Worm (Caenorhabditis elegans) whole organism, dauer: ENCODE measurements around the gene mat-2.
"Not testable (repeated sequence)": the region's sequence is repeated elsewhere in the genome, so short reads cannot be mapped to it uniquely, and the experiment has no call there.

Experiments used
- unc-62 ChIP-seq: sonication (generic microtip); optimal IDR thresholded peaks from 2 replicates; lab custom pipeline; 2017; ENCODE audit warnings: missing biosample characterization, missing genetic modification reagents, missing genetic modification characterization

Gene mat-2

ce11 chrII:11105981-11106711 lies 6.4 kb upstream of the mat-2 start, which contains the start of gene nasp-1:
nasp-1 (plus strand) TSS chrII:11106612.
- TF ChIP-seq unc-62, result no peak

- TF ChIP-seq unc-62, result no peak
Observed at ce11 chrII:11107828-11108227, 4.7 kb upstream of the mat-2 start, which contains the start of gene apc-17. apc-17 (plus strand) TSS chrII:11108128.

ce11 chrII:11110419-11110818 lies 2.1 kb upstream of the mat-2 start:
- TF ChIP-seq unc-62, result no peak

- TF ChIP-seq unc-62, result no peak
Observed at ce11 chrII:11111107-11111506, 1.4 kb upstream of the mat-2 start, which contains the start of gene glb-4. glb-4 (minus strand) TSS chrII:11111207.

ce11 chrII:11121800-11122199 lies 9.3 kb downstream of the mat-2 start, which contains the start of gene W10C6.2:
W10C6.2 (minus strand) TSS chrII:11121900.
- TF ChIP-seq unc-62, result not testable (repeated sequence)

ce11 chrII:11125059-11125594 lies 12.6 kb downstream of the mat-2 start:
- no peak for TF ChIP-seq unc-62

ce11 chrII:11126312-11127000 lies 13.9 kb downstream of the mat-2 start, which contains the start of the genes rps-9 and lsm-1:
rps-9 (minus strand) TSS chrII:11126362.
lsm-1 (plus strand) TSS chrII:11126950.
- TF ChIP-seq unc-62, result no peak

ce11 chrII:11127364-11127763 lies 14.8 kb downstream of the mat-2 start, which contains the start of gene F40F8.1:
F40F8.1 (plus strand) TSS chrII:11127664.
- no peak for TF ChIP-seq unc-62

- TF ChIP-seq unc-62, result no peak
Observed at ce11 chrII:11128989-11129388, 16.5 kb downstream of the mat-2 start, which contains the start of gene F40F8.3. F40F8.3 (plus strand) TSS chrII:11129289.

- no peak for TF ChIP-seq unc-62
Observed at ce11 chrII:11129517-11129916, 17.0 kb downstream of the mat-2 start, which contains the start of gene F40F8.12. F40F8.12 (plus strand) TSS chrII:11129817.

ce11 chrII:11132542-11132941 lies 20.0 kb downstream of the mat-2 start, which contains the start of gene F40F8.11:
F40F8.11 (minus strand) TSS chrII:11132590.
- no peak for TF ChIP-seq unc-62

- no peak for TF ChIP-seq unc-62
Observed at ce11 chrII:11134828-11135227, 22.3 kb downstream of the mat-2 start, which contains the start of gene F40F8.5. F40F8.5 (minus strand) TSS chrII:11134928.

- no peak for TF ChIP-seq unc-62
Observed at ce11 chrII:11135773-11136172, 23.3 kb downstream of the mat-2 start.

ce11 chrII:11140140-11140539 lies 27.6 kb downstream of the mat-2 start, which contains the start of gene F40F8.4:
F40F8.4 (minus strand) TSS chrII:11140240.
- no peak for TF ChIP-seq unc-62

- no peak for TF ChIP-seq unc-62
Observed at ce11 chrII:11142571-11142970, 30.1 kb downstream of the mat-2 start, which contains the start of gene arrd-6. arrd-6 (plus strand) TSS chrII:11142739.

- TF ChIP-seq unc-62, result no peak
Observed at ce11 chrII:11149866-11150685, 37.6 kb downstream of the mat-2 start.
